Worm (Caenorhabditis elegans) whole organism, young adult: Measurements from ENCODE around the gene frpr-12.

ENCODE experiments used
- D2030.7 ChIP-seq: fragments of 200-800 bp; sonication (Bioruptor generic); IDR thresholded peaks from 2 replicates; pipeline ENCODE4 v1.3.6; 2022; ENCODE audit warnings: missing genetic modification reagents, missing genetic modification characterization, missing compliant biosample characterization
- F22D6.2 ChIP-seq: sonication (generic microtip); optimal IDR thresholded peaks from 2 replicates; lab custom pipeline; 2016; ENCODE audit warnings: mild to moderate bottlenecking, missing genetic modification characterization, missing compliant biosample characterization
- bed-2 ChIP-seq: fragments of 200-800 bp; sonication (Bioruptor generic); IDR thresholded peaks from 2 replicates; pipeline ENCODE4 v1.3.6; 2022; ENCODE audit warnings: missing genetic modification reagents, missing genetic modification characterization, missing compliant biosample characterization
- mcd-1 ChIP-seq: fragments of 200-800 bp; sonication (Bioruptor generic); IDR thresholded peaks from 2 replicates; pipeline ENCODE4 v1.3.6; 2022; ENCODE audit warnings: missing genetic modification reagents, missing genetic modification characterization, missing compliant biosample characterization
- rcor-1 ChIP-seq: fragments of 200-800 bp; sonication (Bioruptor generic); IDR thresholded peaks from 2 replicates; pipeline ENCODE4 v1.3.6; 2022; ENCODE audit warnings: missing genetic modification reagents, missing genetic modification characterization, missing compliant biosample characterization
- sdz-38 ChIP-seq: sonication (generic microtip); optimal IDR thresholded peaks from 2 replicates; lab custom pipeline; 2016; ENCODE audit warnings: missing genotype, missing genetic modification characterization, missing compliant biosample characterization
- somi-1 ChIP-seq: fragments of 200-800 bp; sonication (Bioruptor generic); optimal IDR thresholded peaks from 2 replicates; lab custom pipeline; 2018; ENCODE audit warnings: mild to moderate bottlenecking, missing genetic modification characterization, missing compliant biosample characterization

DNA sequence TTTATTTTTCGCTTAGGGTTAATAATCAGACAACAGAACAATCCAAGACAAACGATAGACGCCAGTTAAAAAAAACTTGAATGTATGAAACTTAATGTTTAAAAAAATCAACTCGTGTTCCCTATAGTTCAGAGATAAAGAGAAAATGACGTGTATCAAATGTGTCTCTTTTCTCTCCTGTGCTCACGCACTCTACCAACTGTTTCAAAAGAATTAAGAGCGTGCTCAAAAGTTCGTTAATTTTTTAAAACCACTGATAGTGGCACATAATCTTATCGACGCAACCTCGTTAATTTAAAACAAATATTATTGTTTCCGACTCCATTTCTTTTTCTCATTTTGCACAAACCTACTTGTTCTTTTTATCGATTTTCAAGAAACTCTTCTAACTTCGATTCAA lies 2.9 kb downstream of the frpr-12 start:
- TF ChIP-seq sdz-38 (tag; lab: Kevin White, UChicago), result no peak
- TF ChIP-seq D2030.7 (GFP tag; lab: Robert Waterston, UW), result no peak
- TF ChIP-seq bed-2, result no peak
- TF ChIP-seq mcd-1 (GFP tag; lab: Robert Waterston, UW), result no peak
- no peak for TF ChIP-seq F22D6.2 (tag; lab: Kevin White, UChicago)
- no peak for TF ChIP-seq rcor-1 (GFP tag; lab: Robert Waterston, UW)
- no peak for TF ChIP-seq somi-1 (GFP tag; lab: Kevin White, UChicago)
